Fruit fly (Drosophila melanogaster) S2 (cell line): ENCODE measurements around the gene CG15210.
A peak's percentile ranks its signal among the peaks of the same experiment; 100 is the strongest.

Experiments used
- CG8478 ChIP-seq: fragments of >200 bp; optimal IDR thresholded peaks from 2 replicates; lab custom pipeline; 2018
- CTCF ChIP-seq, 2 experiments: fragments of >200 bp; optimal IDR thresholded peaks; 2 replicates each; lab custom pipeline; 2018

CG15210 gene

DNA sequence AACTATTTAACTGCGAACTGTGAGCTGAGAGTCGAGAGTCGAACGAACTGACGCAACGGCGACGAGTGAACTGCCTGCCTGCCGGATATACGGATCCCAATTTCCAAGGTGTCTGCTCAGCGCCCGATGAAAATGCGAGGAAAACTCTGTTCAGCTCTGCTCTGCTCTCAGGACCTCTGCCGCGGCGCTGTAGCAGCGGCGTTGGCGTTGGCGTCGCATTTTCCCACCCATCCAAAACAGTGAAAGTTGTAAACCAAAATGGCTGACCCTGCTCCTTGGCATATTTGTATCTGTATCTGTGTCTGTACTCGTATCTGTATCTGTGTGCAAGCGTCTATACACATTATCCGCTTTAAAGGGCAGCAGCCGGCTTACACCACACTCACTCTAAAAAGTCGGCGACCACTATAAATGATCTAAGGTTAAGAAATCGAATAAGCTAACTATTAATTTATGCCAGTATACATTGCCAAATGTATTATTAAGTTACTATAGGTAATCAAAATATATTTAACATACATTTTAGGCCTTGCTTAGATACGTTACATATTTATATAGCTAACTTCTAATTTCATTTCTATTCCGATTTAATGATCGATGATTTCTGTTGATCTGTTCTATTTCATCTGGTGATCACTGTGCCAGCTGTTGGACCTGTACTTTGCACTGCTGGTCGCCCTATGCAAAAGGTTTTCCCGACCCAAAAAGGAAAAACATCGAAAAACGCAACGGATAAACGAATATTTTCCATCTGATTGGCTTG is 16.2 kb upstream of the CG15210 start:
- TF ChIP-seq CTCF (optimal IDR thresholded peaks at IDR 0.05; lab: Kevin White, UChicago), result no peak
- no peak for TF ChIP-seq CG8478 (lab: Kevin White, UChicago)

dm6 chrX:10823441-10823818 is 15.6 kb upstream of the CG15210 start:
- no peak for TF ChIP-seq CG8478 (lab: Kevin White, UChicago)
- no peak for TF ChIP-seq CTCF (optimal IDR thresholded peaks at IDR 0.05; lab: Kevin White, UChicago)

DNA sequence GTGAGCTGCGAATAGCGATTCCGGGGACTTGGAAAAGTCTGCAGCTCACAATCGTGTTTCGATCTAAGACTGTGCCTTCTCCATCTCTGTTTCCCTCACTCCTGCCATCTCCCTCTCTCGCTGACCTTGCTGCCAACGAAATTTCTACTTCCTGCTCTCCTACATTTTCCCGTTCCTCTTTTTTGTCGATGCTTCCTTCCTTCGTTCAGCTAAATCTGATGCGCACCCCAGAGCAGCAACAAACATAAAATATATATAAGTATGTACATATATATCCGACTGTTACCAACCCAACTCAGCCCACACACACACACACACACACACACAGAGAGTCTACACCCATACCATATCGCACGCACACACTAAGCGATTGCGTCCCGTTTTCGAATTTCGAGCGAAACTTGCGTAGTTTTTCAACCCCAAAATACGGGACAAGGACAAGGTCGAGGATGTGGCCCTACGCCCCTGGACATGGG is 14.8 kb upstream of the CG15210 start, which contains the start of gene Imp:
TSS of gene Imp (minus strand) at position 51 of the 476 bp plus-strand sequence.
- TF ChIP-seq CTCF (optimal IDR thresholded peaks at IDR 0.05; lab: Kevin White, UChicago), result no peak
- no peak for TF ChIP-seq CG8478 (lab: Kevin White, UChicago)

DNA sequence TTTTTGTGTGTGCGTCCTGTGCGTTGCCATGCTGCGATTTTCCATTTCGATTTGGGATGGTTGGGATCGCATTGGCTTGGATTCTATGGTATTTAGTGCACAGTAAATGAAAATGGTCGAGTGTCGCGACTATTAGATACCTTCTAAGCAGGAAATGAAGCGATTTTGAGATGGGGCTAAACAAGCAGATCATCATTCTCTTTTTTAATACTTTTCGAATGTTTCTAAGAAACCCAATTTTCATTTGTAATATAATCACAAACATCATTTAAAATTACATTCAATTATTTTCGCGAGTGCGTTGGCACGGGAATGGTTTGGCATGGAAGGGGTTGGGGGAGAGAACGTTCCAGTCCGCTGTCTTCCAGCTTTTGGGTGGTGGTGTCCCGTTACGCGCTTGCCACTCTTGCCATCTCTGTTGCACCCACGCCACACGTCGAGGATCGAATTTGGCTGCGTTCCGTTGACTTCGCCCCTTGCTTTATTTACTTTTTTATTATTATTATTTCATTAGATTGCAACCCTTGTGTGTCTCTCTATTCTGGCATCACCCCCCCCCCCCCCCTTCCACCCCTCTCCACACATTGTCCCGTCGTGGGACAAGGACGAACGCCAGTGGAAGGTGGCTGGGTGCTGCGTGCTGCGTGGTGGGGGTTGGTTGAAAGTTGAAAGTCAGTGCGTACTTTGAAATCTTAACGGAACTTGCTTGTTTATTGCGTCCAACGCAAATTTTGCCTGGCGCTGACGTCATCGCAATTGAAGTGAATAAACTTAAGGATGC is 13.5 kb upstream of the CG15210 start:
- TF ChIP-seq CG8478 (lab: Kevin White, UChicago) (no peak), CTCF (optimal IDR thresholded peaks at IDR 0.05; lab: Kevin White, UChicago) (no peak)

DNA sequence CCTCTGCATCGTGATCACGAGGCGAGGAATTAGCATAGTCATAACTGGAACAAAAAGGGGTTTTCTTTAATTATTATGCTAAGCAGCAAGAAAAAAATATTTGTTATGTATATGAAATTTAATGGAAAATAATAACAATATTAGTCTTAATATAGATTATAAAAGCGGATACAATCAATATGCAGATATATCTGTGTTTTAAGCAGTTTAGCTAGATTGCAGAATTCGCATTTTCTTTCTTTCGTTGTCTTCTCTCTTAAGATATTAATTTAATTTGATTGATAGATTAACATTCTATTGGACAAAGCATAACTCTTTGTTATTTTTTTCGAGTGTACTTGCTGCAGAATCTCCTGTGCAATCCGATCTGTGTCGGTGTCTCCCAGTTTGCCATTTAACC is 11.7 kb upstream of the CG15210 start:
- no peak for TF ChIP-seq CG8478 (lab: Kevin White, UChicago)
- TF ChIP-seq CTCF (optimal IDR thresholded peaks at IDR 0.05; lab: Kevin White, UChicago), result no peak

dm6 chrX:10832369-10832768 is 6.7 kb upstream of the CG15210 start:
- TF ChIP-seq CTCF (optimal IDR thresholded peaks at IDR 0.05; lab: Kevin White, UChicago), result peak; percentile 94 to 98
- TF ChIP-seq CG8478 (lab: Kevin White, UChicago), result no peak

DNA sequence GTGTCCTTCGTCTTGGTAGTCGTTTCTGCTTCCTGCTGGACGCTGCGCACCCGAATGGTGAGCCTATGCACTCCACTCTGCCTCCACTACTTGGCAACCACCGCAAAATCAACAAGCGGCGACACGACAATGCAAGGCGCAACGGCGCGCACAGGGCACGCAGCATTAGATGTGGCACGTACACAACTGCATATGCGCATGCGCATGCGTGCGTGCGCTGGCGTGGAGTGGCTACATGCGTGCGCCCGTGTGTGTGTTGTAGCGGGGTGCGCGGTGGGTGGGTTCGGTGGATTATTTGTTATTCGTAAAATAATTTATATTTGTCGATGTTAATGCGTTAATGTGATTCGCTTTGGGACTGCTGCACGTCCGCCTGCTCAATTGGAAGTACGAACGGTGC is 3.4 kb upstream of the CG15210 start:
- no peak for TF ChIP-seq CG8478 (lab: Kevin White, UChicago)
- TF ChIP-seq CTCF (optimal IDR thresholded peaks at IDR 0.05; lab: Kevin White, UChicago), result no peak

dm6 chrX:10840892-10841564 is 2.0 kb downstream of the CG15210 start:
- TF ChIP-seq CG8478 (lab: Kevin White, UChicago), result no peak
- no peak for TF ChIP-seq CTCF (optimal IDR thresholded peaks at IDR 0.05; lab: Kevin White, UChicago)

DNA sequence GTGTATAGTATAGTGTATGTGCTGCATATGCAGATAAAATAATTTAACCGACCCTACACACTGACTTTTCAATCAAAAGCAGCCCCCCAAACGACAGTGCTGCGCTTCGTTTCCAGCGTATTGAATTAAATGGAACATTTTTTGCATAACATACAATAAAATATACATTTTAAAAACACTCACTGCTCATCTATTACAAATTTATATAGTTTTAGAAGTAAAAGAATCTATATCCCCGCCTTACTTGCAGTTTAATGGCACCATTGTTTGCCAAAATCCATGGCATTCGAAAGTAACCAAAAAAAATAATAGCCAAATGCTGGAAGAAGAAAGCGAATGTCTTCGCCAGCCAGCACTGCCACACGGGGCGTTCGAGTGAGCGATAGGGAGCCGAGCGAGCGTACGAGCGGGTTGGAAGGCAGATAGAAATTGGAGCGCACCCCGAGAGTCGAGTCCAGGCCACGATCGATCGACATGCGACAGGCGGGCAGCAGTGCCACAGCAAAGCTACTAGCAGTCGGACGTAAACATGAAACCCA is 2.8 kb downstream of the CG15210 start, which contains the start of gene CG15209:
TSS of gene CG15209 (plus strand) at position 489 of the 539 bp plus-strand sequence.
- TF ChIP-seq CG8478 (lab: Kevin White, UChicago) (no peak), CTCF (optimal IDR thresholded peaks at IDR 0.05; lab: Kevin White, UChicago) (no peak)

DNA sequence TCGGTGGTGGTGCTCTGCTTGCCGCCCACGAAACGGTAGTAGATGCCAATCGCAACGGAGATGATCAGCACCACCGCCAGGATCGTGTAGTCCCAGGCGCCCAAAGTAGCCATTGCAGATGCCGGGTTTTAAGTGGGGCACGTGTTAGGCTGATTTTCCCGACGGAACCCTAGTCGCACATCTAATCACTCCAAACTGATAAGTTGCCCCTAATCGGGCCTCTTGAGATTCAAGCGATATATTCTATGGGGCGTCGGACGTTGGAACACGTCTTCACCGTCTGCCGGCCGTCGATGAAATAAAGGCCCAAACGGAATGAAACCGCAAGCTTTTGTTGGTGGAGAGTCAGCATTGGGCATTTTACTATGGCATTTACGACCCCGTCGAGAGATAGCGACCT is 5.8 kb downstream of the CG15210 start, which contains the start of gene CG32669:
TSS of gene CG32669 (minus strand) at position 275 of the 400 bp plus-strand sequence.
- TF ChIP-seq CG8478 (lab: Kevin White, UChicago) (no peak), CTCF (optimal IDR thresholded peaks at IDR 0.05; lab: Kevin White, UChicago) (no peak)

DNA sequence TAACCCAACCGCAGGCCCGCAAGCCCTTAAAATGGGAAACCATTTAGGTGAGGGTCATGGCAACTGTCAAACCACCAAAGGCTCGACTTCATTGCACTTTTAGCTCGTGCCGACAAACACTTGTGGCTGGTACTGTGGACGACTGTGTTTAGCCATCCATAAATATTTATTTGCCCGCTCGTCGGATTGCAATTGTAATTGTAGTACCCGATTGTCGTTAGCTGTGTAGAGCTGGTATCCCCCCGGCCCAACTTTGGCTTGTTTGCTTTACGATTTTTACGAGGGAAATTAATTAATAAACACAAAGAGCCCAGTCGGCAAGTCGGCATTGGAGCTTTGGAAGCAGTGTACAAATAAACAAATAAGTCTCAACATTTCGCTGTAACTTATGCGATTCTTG is 6.2 kb downstream of the CG15210 start:
- TF ChIP-seq CG8478 (lab: Kevin White, UChicago) (no peak), CTCF (optimal IDR thresholded peaks at IDR 0.05; lab: Kevin White, UChicago) (no peak)

dm6 chrX:10846972-10847435 is 8.0 kb downstream of the CG15210 start, which contains the start of gene sbr:
sbr (minus strand) TSS chrX:10847092.
- TF ChIP-seq CG8478 (lab: Kevin White, UChicago) (no peak), CTCF (optimal IDR thresholded peaks at IDR 0.05; lab: Kevin White, UChicago) (no peak)

- TF ChIP-seq CG8478 (lab: Kevin White, UChicago) (no peak), CTCF (optimal IDR thresholded peaks at IDR 0.05; lab: Kevin White, UChicago) (no peak)
Observed at dm6 chrX:10847436-10847446, 8.2 kb downstream of the CG15210 start, which contains the start of gene Pgls. Pgls (plus strand) TSS chrX:10847438.

DNA sequence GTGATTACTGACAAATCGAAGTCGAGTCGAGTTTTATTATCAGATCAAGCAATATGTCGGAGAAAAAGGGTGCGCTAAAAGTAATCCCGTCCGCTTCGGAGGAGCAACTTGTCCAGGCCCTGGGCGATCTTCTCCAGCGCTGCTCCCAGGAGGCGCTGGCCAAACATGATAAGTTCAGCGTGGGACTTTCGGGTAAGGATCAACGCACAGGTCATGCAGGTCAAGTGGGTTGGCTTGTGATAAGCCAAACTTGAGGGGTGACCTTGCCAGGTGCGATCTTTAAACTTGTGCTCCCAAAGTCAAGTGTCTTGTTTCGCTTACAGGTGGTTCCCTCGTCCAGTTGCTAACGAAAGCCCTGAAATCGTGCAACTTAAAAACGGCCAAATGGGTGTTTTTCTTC is 8.4 kb downstream of the CG15210 start:
- TF ChIP-seq CG8478 (lab: Kevin White, UChicago), result no peak
- no peak for TF ChIP-seq CTCF (optimal IDR thresholded peaks at IDR 0.05; lab: Kevin White, UChicago)

DNA sequence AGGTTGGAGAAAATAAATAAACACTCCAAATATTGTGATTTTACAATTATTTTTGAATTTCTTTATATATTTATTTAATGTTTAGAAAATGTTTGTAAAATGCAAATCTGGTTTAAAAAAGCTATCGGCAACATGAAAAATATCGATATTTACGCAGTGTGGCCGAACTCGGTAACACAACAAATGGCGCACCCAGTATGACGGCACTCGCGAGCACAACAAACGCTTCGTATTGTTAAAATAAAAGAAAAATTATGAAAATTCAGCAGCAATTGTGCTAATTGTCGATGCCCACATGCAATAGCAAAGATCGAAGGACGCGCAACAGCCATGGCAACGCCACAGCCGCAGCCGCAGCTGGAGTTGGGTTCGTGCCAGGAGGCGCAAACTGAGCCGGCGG is 9.5 kb downstream of the CG15210 start, which contains the start of gene CG2202:
TSS of gene CG2202 (plus strand) at position 193 of the 400 bp plus-strand sequence.
- no peak for TF ChIP-seq CTCF (optimal IDR thresholded peaks at IDR 0.05; lab: Kevin White, UChicago)
- no peak for TF ChIP-seq CG8478 (lab: Kevin White, UChicago)
